Worm (Caenorhabditis elegans) whole organism, mixed stage, embryonic: ENCODE results near the gene nhr-177.

Source experiments
- M03D4.4 ChIP-seq: sonication (generic microtip); optimal IDR thresholded peaks from 2 replicates; lab custom pipeline; 2017; ENCODE audit warnings: mild to moderate bottlenecking, missing genetic modification characterization, missing compliant biosample characterization
- bed-3 ChIP-seq: fragments of 200-800 bp; sonication (Bioruptor generic); optimal IDR thresholded peaks from 3 replicates; lab custom pipeline; 2018; ENCODE audit warnings: mild to moderate bottlenecking, missing genetic modification characterization, moderate library complexity, missing compliant biosample characterization
- blmp-1 ChIP-seq: fragments of 150-350 bp; optimal IDR thresholded peaks from 2 replicates; lab custom pipeline; 2014; ENCODE audit warnings: missing biosample characterization, missing genetic modification characterization
- ceh-39 ChIP-seq: fragments of 150-350 bp; optimal IDR thresholded peaks from 2 replicates; lab custom pipeline; 2014; ENCODE audit warnings: missing biosample characterization, missing genetic modification characterization
- ceh-43 ChIP-seq: fragments of 200-800 bp; sonication (Bioruptor generic); optimal IDR thresholded peaks from 2 replicates; lab custom pipeline; 2018; ENCODE audit warnings: mild to moderate bottlenecking, missing genetic modification characterization, moderate library complexity, missing compliant biosample characterization
- ceh-83 ChIP-seq: fragments of 200-800 bp; sonication (Bioruptor generic); optimal IDR thresholded peaks from 2 replicates; lab custom pipeline; 2018; ENCODE audit warnings: mild to moderate bottlenecking, missing genetic modification characterization, missing compliant biosample characterization
- ces-1 ChIP-seq: fragments of 150-350 bp; optimal IDR thresholded peaks from 2 replicates; lab custom pipeline; 2014; ENCODE audit warnings: missing biosample characterization, missing genetic modification reagents, missing genetic modification characterization
- cnd-1 ChIP-seq: fragments of 200-800 bp; sonication (Bioruptor generic); optimal IDR thresholded peaks from 2 replicates; lab custom pipeline; 2018; ENCODE audit warnings: mild to moderate bottlenecking, missing genetic modification characterization, missing compliant biosample characterization
- elt-1 ChIP-seq: sonication (generic microtip); optimal IDR thresholded peaks from 2 replicates; lab custom pipeline; 2017; ENCODE audit warnings: missing genetic modification characterization, mild to moderate bottlenecking, missing compliant biosample characterization, antibody characterized with exemption, moderate library complexity, borderline replicate concordance; ENCODE audit not compliant: insufficient read depth
- elt-3 ChIP-seq: fragments of 150-350 bp; optimal IDR thresholded peaks from 2 replicates; lab custom pipeline; 2014; ENCODE audit warnings: missing biosample characterization, missing genetic modification characterization
- flh-1 ChIP-seq: fragments of 200-800 bp; sonication (Bioruptor generic); optimal IDR thresholded peaks from 2 replicates; lab custom pipeline; 2018; ENCODE audit warnings: mild to moderate bottlenecking, missing genetic modification characterization, moderate library complexity, missing compliant biosample characterization
- ham-2 ChIP-seq: fragments of 200-800 bp; sonication (Bioruptor generic); optimal IDR thresholded peaks from 2 replicates; lab custom pipeline; 2018; ENCODE audit warnings: mild to moderate bottlenecking, missing genetic modification characterization, missing compliant biosample characterization
- hlh-1 ChIP-seq: fragments of 150-350 bp; optimal IDR thresholded peaks from 2 replicates; lab custom pipeline; 2014; ENCODE audit warnings: missing biosample characterization, missing genetic modification reagents, missing genetic modification characterization
- lin-13 ChIP-seq: fragments of 150-350 bp; optimal IDR thresholded peaks from 2 replicates; lab custom pipeline; 2014; ENCODE audit warnings: missing biosample characterization, missing genetic modification characterization
- lin-32 ChIP-seq: fragments of 200-800 bp; sonication (Bioruptor generic); optimal IDR thresholded peaks from 2 replicates; lab custom pipeline; 2018; ENCODE audit warnings: mild to moderate bottlenecking, missing genetic modification characterization, missing compliant biosample characterization
- mab-5 ChIP-seq: fragments of 150-350 bp; optimal IDR thresholded peaks from 2 replicates; lab custom pipeline; 2014; ENCODE audit warnings: missing biosample characterization, missing genetic modification characterization
- mep-1 ChIP-seq: fragments of 150-350 bp; optimal IDR thresholded peaks from 2 replicates; lab custom pipeline; 2017; ENCODE audit warnings: missing biosample characterization, missing genetic modification reagents, missing genetic modification characterization, inconsistent platforms
- mls-2 ChIP-seq: sonication (generic microtip); optimal IDR thresholded peaks from 2 replicates; lab custom pipeline; 2016; ENCODE audit warnings: mild to moderate bottlenecking, missing genetic modification characterization, moderate library complexity, missing compliant biosample characterization
- nhr-12 ChIP-seq: fragments of 150-350 bp; optimal IDR thresholded peaks from 2 replicates; lab custom pipeline; 2014; ENCODE audit warnings: missing biosample characterization, missing genetic modification characterization
- nhr-2 ChIP-seq: fragments of 150-350 bp; optimal IDR thresholded peaks from 2 replicates; lab custom pipeline; 2014; ENCODE audit warnings: missing biosample characterization, missing genetic modification characterization
- nhr-237 ChIP-seq: fragments of 150-350 bp; optimal IDR thresholded peaks from 2 replicates; lab custom pipeline; 2014; ENCODE audit warnings: missing biosample characterization, missing genetic modification characterization
- nhr-28 ChIP-seq: fragments of 150-350 bp; optimal IDR thresholded peaks from 2 replicates; lab custom pipeline; 2014; ENCODE audit warnings: missing biosample characterization, missing genetic modification characterization
- nhr-76 ChIP-seq: sonication (generic microtip); optimal IDR thresholded peaks from 2 replicates; lab custom pipeline; 2017; ENCODE audit warnings: missing biosample characterization, missing genetic modification characterization
- pha-4 ChIP-seq: fragments of 150-350 bp; optimal IDR thresholded peaks from 2 replicates; lab custom pipeline; 2018; ENCODE audit warnings: missing biosample characterization, missing genetic modification reagents, missing genetic modification characterization
- snpc-4 ChIP-seq: fragments of 150-350 bp; optimal IDR thresholded peaks from 2 replicates; lab custom pipeline; 2014; ENCODE audit warnings: missing biosample characterization, missing genetic modification characterization
- sptf-1 ChIP-seq: sonication (generic microtip); optimal IDR thresholded peaks from 2 replicates; lab custom pipeline; 2017; ENCODE audit warnings: mild to moderate bottlenecking, missing genetic modification characterization, moderate library complexity, missing compliant biosample characterization
- tbx-8 ChIP-seq: fragments of 200-800 bp; sonication (Bioruptor generic); optimal IDR thresholded peaks from 2 replicates; lab custom pipeline; 2018; ENCODE audit warnings: mild to moderate bottlenecking, missing genetic modification characterization, moderate library complexity, missing compliant biosample characterization
- unc-120 ChIP-seq: sonication (generic microtip); optimal IDR thresholded peaks from 2 replicates; lab custom pipeline; 2017; ENCODE audit warnings: missing genetic modification characterization, missing compliant biosample characterization; ENCODE audit not compliant: poor library complexity, severe bottlenecking
- unc-39 ChIP-seq: fragments of 150-350 bp; optimal IDR thresholded peaks from 2 replicates; lab custom pipeline; 2014; ENCODE audit warnings: missing biosample characterization, missing genetic modification characterization
- unc-62 ChIP-seq: fragments of 150-350 bp; optimal IDR thresholded peaks from 2 replicates; lab custom pipeline; 2014; ENCODE audit warnings: missing biosample characterization, missing genetic modification reagents, missing genetic modification characterization
- zip-8 ChIP-seq: fragments of 150-350 bp; optimal IDR thresholded peaks from 2 replicates; lab custom pipeline; 2014; ENCODE audit warnings: missing biosample characterization, missing genetic modification characterization

The nhr-177 gene

ce11 chrV:1624340-1624739 lies 14.3 kb downstream of the nhr-177 start, which contains the start of gene nhr-110:
nhr-110 (minus strand) TSS chrV:1624440.
- TF ChIP-seq nhr-28 (no peak), unc-39 (tag; lab: Kevin White, UChicago) (no peak), ceh-83 (GFP tag; lab: Kevin White, UChicago) (no peak), ceh-43 (GFP tag; lab: Kevin White, UChicago) (no peak), bed-3 (GFP tag; lab: Kevin White, UChicago) (no peak), nhr-12 (tag; lab: Kevin White, UChicago) (no peak), ceh-39 (tag; lab: Kevin White, UChicago) (no peak)

ce11 chrV:1626720-1627119 lies 16.7 kb downstream of the nhr-177 start, which contains the start of gene nhr-237:
nhr-237 (minus strand) TSS chrV:1626820.
- TF ChIP-seq tbx-8 (GFP tag; lab: Kevin White, UChicago) (no peak), M03D4.4 (tag; lab: Kevin White, UChicago) (no peak), pha-4 (tag; lab: Kevin White, UChicago) (no peak), bed-3 (GFP tag; lab: Kevin White, UChicago) (no peak), flh-1 (GFP tag; lab: Kevin White, UChicago) (no peak), unc-62 (GFP tag; lab: Kevin White, UChicago) (no peak), lin-13 (tag; lab: Kevin White, UChicago) (no peak), nhr-76 (tag; lab: Kevin White, UChicago) (no peak), elt-3 (tag; lab: Kevin White, UChicago) (no peak), blmp-1 (tag; lab: Kevin White, UChicago) (no peak), ham-2 (no peak), unc-39 (tag; lab: Kevin White, UChicago) (no peak), ces-1 (GFP tag; lab: Kevin White, UChicago) (no peak), unc-120 (no peak), ceh-83 (GFP tag; lab: Kevin White, UChicago) (no peak), nhr-237 (tag; lab: Kevin White, UChicago) (no peak), nhr-28 (no peak)
- TF ChIP-seq, all 35 proteins: peak for 0

ce11 chrV:1627269-1627668 lies 17.2 kb downstream of the nhr-177 start:
- TF ChIP-seq unc-62 (GFP tag; lab: Kevin White, UChicago), result peak; percentile 12
- TF ChIP-seq ceh-43 (GFP tag; lab: Kevin White, UChicago), result no peak
- TF ChIP-seq pha-4 (tag; lab: Kevin White, UChicago), result peak; percentile 61
- TF ChIP-seq ham-2, result peak; percentile 72
- peak; percentile 69 for TF ChIP-seq mep-1 (tag; lab: Kevin White, UChicago)
- TF ChIP-seq nhr-28, result peak; percentile 94
- peak; percentile 15 for TF ChIP-seq elt-1 (tag; lab: Kevin White, UChicago)
- no peak for TF ChIP-seq cnd-1 (tag; lab: Kevin White, UChicago)
- TF ChIP-seq mls-2 (tag; lab: Kevin White, UChicago), result no peak

ce11 chrV:1629329-1629728 lies 19.3 kb downstream of the nhr-177 start, which contains the start of gene nhr-238:
nhr-238 (minus strand) TSS chrV:1629432.
- TF ChIP-seq nhr-237 (tag; lab: Kevin White, UChicago), result no peak
- TF ChIP-seq mab-5 (tag; lab: Kevin White, UChicago), result no peak
- TF ChIP-seq unc-62 (GFP tag; lab: Kevin White, UChicago), result no peak
- TF ChIP-seq nhr-28, result peak; percentile 52

ce11 chrV:1631148-1631547 lies 21.1 kb downstream of the nhr-177 start, which contains the start of gene Y46H3D.8:
Y46H3D.8 (minus strand) TSS chrV:1631248.
- TF ChIP-seq mab-5 (tag; lab: Kevin White, UChicago), result no peak
- no peak for TF ChIP-seq hlh-1 (tag; lab: Kevin White, UChicago)
- no peak for TF ChIP-seq flh-1 (GFP tag; lab: Kevin White, UChicago)
- TF ChIP-seq ham-2, result no peak
- no peak for TF ChIP-seq lin-32 (GFP tag; lab: Kevin White, UChicago)
- no peak for TF ChIP-seq ceh-43 (GFP tag; lab: Kevin White, UChicago)
- no peak for TF ChIP-seq bed-3 (GFP tag; lab: Kevin White, UChicago)
- TF ChIP-seq mep-1 (tag; lab: Kevin White, UChicago), result no peak

- no peak for TF ChIP-seq zip-8 (tag; lab: Kevin White, UChicago)
- no peak for TF ChIP-seq bed-3 (GFP tag; lab: Kevin White, UChicago)
- TF ChIP-seq snpc-4 (tag; lab: Kevin White, UChicago), result no peak
- no peak for TF ChIP-seq mab-5 (tag; lab: Kevin White, UChicago)
- TF ChIP-seq nhr-2, result no peak
- no peak for TF ChIP-seq ceh-43 (GFP tag; lab: Kevin White, UChicago)
- no peak for TF ChIP-seq mls-2 (tag; lab: Kevin White, UChicago)
- no peak for TF ChIP-seq hlh-1 (tag; lab: Kevin White, UChicago)
- TF ChIP-seq elt-3 (tag; lab: Kevin White, UChicago), result no peak
- no peak for TF ChIP-seq sptf-1 (tag; lab: Kevin White, UChicago)
- no peak for TF ChIP-seq cnd-1 (tag; lab: Kevin White, UChicago)
- TF ChIP-seq lin-13 (tag; lab: Kevin White, UChicago), result no peak
- TF ChIP-seq flh-1 (GFP tag; lab: Kevin White, UChicago), result no peak
- TF ChIP-seq nhr-12 (tag; lab: Kevin White, UChicago), result no peak
- no peak for TF ChIP-seq blmp-1 (tag; lab: Kevin White, UChicago)
- TF ChIP-seq ceh-39 (tag; lab: Kevin White, UChicago), result no peak
- no peak for TF ChIP-seq ham-2
- TF ChIP-seq unc-39 (tag; lab: Kevin White, UChicago), result no peak
- TF ChIP-seq pha-4 (tag; lab: Kevin White, UChicago), result no peak
Measured at ce11 chrV:1631717-1632116, 21.7 kb downstream of the nhr-177 start, which contains the start of gene irld-17. irld-17 (plus strand) TSS chrV:1632017.
